Fruit fly (Drosophila melanogaster): Measurements from ENCODE around the gene Rpn3.

The Rpn3 gene

dm6 chr2L:19014032-19014880 is 37.3 kb upstream of the Rpn3 start (continued):
- TF ChIP-seq CG3726 (GFP tag; IDR thresholded peaks at IDR 0.05), result no peak
- TF ChIP-seq CG7556 (GFP tag; optimal IDR thresholded peaks at IDR 0.05), result peak; percentile 94
- TF ChIP-seq Pdp1 (GFP tag; optimal IDR thresholded peaks at IDR 0.05), result peak; percentile 17 to 22
- peak; percentile 27 for TF ChIP-seq CG8359 (GFP tag; optimal IDR thresholded peaks at IDR 0.05; ENCODE audit: borderline replicate concordance)
- TF ChIP-seq inv (GFP tag; IDR thresholded peaks at IDR 0.05; ENCODE audit: partially characterized antibody), result no peak
- peak; percentile 80 for TF ChIP-seq Fer3 (tag; optimal IDR thresholded peaks at IDR 0.05)
- no peak for TF ChIP-seq Bdp1 (GFP tag; optimal IDR thresholded peaks at IDR 0.05)
- peak; percentile 61 for TF ChIP-seq CG14710 (tag; optimal IDR thresholded peaks at IDR 0.05)
- peak; percentile 70 for TF ChIP-seq Blimp-1 (GFP tag; optimal IDR thresholded peaks at IDR 0.05)
- no peak for TF ChIP-seq CG16863 (GFP tag; optimal IDR thresholded peaks at IDR 0.05)
- TF ChIP-seq tx (GFP tag; optimal IDR thresholded peaks at IDR 0.05), result no peak
- peak; percentile 73 for TF ChIP-seq HHEX (GFP tag; optimal IDR thresholded peaks at IDR 0.05)
- TF ChIP-seq Xrp1 (GFP tag; IDR thresholded peaks at IDR 0.05), result peak; percentile 73
- no peak for TF ChIP-seq klu (GFP tag; IDR thresholded peaks at IDR 0.05)
- TF ChIP-seq dm (GFP tag; optimal IDR thresholded peaks at IDR 0.05), result no peak
- TF ChIP-seq E2f1 (GFP tag; IDR thresholded peaks at IDR 0.05), result peak; percentile 47
- TF ChIP-seq CoRest (tag; optimal IDR thresholded peaks at IDR 0.05), result peak; percentile 83
- no peak for TF ChIP-seq CG7271 (tag; optimal IDR thresholded peaks at IDR 0.05)
- peak; percentile 60 for TF ChIP-seq Oaz (GFP tag; IDR thresholded peaks at IDR 0.05)
- TF ChIP-seq bbx (GFP tag; IDR thresholded peaks at IDR 0.05; ENCODE audit: partially characterized antibody), result no peak
- no peak for TF ChIP-seq cad (GFP tag; optimal IDR thresholded peaks at IDR 0.05)
- peak; percentile 74 for TF ChIP-seq Dek (tag; optimal IDR thresholded peaks at IDR 0.05)
- peak; percentile 63 for TF ChIP-seq az2 (GFP tag; optimal IDR thresholded peaks at IDR 0.05)
- no peak for TF ChIP-seq Optix (GFP tag; IDR thresholded peaks at IDR 0.05)
- TF ChIP-seq Abd-B (GFP tag; optimal IDR thresholded peaks at IDR 0.05), result peak; percentile 53
- peak; percentile 86 for TF ChIP-seq gem (tag; optimal IDR thresholded peaks at IDR 0.05)
- no peak for TF ChIP-seq Stat92E (GFP tag; optimal IDR thresholded peaks at IDR 0.05)
- TF ChIP-seq fd96Cb (tag; optimal IDR thresholded peaks at IDR 0.05), result peak; percentile 67
- peak; percentile 57 for TF ChIP-seq Ssrp (tag; optimal IDR thresholded peaks at IDR 0.05)
- no peak for TF ChIP-seq Dref (GFP tag; IDR thresholded peaks at IDR 0.05)
- TF ChIP-seq ERR (GFP tag; optimal IDR thresholded peaks at IDR 0.05), result no peak
- TF ChIP-seq NC2β (GFP tag; optimal IDR thresholded peaks at IDR 0.05), result no peak
- no peak for TF ChIP-seq B-H1 (GFP tag; IDR thresholded peaks at IDR 0.05)
- no peak for TF ChIP-seq CG15479 (GFP tag; optimal IDR thresholded peaks at IDR 0.05)
- TF ChIP-seq disco-r (GFP tag; optimal IDR thresholded peaks at IDR 0.05), result no peak
- no peak for TF ChIP-seq tll (GFP tag; optimal IDR thresholded peaks at IDR 0.05)
- peak; percentile 61 for TF ChIP-seq CG18476 (GFP tag; optimal IDR thresholded peaks at IDR 0.05)
- TF ChIP-seq CG17385 (GFP tag; optimal IDR thresholded peaks at IDR 0.05), result peak; percentile 80
- peak; percentile 41 for TF ChIP-seq Ets65A (GFP tag)
- peak; percentile 39 for TF ChIP-seq twi (tag; optimal IDR thresholded peaks at IDR 0.05)
- peak; percentile 30 for TF ChIP-seq CG12219 (GFP tag; optimal IDR thresholded peaks at IDR 0.05)
- no peak for TF ChIP-seq Neu2 (GFP tag; optimal IDR thresholded peaks at IDR 0.05; ENCODE audit: borderline replicate concordance)
- TF ChIP-seq Kr (GFP tag; optimal IDR thresholded peaks at IDR 0.05), result no peak
- peak; percentile 87 for TF ChIP-seq CG7839 (tag; optimal IDR thresholded peaks at IDR 0.05)
- no peak for TF ChIP-seq Poxn (GFP tag; IDR thresholded peaks at IDR 0.05)
- TF ChIP-seq tap (tag; optimal IDR thresholded peaks at IDR 0.05), result peak; percentile 62
- TF ChIP-seq CG3065 (GFP tag; optimal IDR thresholded peaks at IDR 0.05), result no peak
- TF ChIP-seq al (GFP tag; IDR thresholded peaks at IDR 0.05), result 0 out of 2 replicates have a peak, but pooled peaks have one; percentile 18
